Worm (Caenorhabditis elegans): ENCODE measurements around the gene F45F2.11.

The F45F2.11 gene

DNA sequence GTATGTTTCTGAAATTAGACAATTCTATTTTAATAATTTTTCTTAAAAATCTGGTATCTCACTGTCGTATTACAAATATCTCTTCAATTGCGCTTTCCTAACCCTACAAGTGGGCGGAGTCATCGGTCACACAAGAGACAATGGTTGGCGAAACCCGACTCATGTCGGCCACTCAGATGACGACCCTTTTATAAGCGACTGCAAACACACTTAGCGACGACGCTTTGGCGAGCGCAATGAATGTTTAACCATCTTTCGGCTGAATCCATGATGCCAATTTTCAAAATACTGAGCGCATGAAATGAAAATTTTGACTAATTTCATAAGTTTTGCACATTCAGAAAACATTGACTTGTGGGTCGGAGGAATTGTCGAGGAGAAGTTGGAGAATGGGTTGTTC lies 20.3 kb downstream of the F45F2.11 start:
- TF ChIP-seq ztf-4 (tag; optimal IDR thresholded peaks at IDR 0.05) (peak; percentile 90), lin-39 (tag; optimal IDR thresholded peaks at IDR 0.05) (peak; percentile 26), nhr-237 (tag; optimal IDR thresholded peaks at IDR 0.05) (no peak), skn-1 (tag; optimal IDR thresholded peaks at IDR 0.05) (peak; percentile 45), ceh-16 (tag; optimal IDR thresholded peaks at IDR 0.05) (peak; percentile 53), daf-12 (tag; optimal IDR thresholded peaks at IDR 0.05) (no peak), ZK546.5 (tag; optimal IDR thresholded peaks at IDR 0.05) (peak; percentile 30), snpc-4 (tag; optimal IDR thresholded peaks at IDR 0.05) (peak; percentile 100), fkh-2 (tag; optimal IDR thresholded peaks at IDR 0.05) (no peak), fos-1 (tag; optimal IDR thresholded peaks at IDR 0.05) (no peak), aly-2 (tag; optimal IDR thresholded peaks at IDR 0.05) (peak; percentile 89), nhr-11 (tag; optimal IDR thresholded peaks at IDR 0.05) (no peak), nhr-76 (tag; optimal IDR thresholded peaks at IDR 0.05) (peak; percentile 41), pha-4 (tag; optimal IDR thresholded peaks at IDR 0.05) (no peak), R02D3.7 (tag; optimal IDR thresholded peaks at IDR 0.05) (peak; percentile 81), tbx-2 (tag; optimal IDR thresholded peaks at IDR 0.05) (peak; percentile 96), eor-1 (tag; optimal IDR thresholded peaks at IDR 0.05) (peak in 1 of 2 experiments; percentile 17), nhr-43 (tag; optimal IDR thresholded peaks at IDR 0.05; ENCODE audit: poor library complexity, severe bottlenecking) (peak; percentile 98), ceh-9 (tag; optimal IDR thresholded peaks at IDR 0.05) (peak; percentile 71), nhr-23 (tag; optimal IDR thresholded peaks at IDR 0.05) (no peak), lsy-12 (tag; optimal IDR thresholded peaks at IDR 0.05) (peak; percentile 95), nhr-77 (tag; optimal IDR thresholded peaks at IDR 0.05) (peak; percentile 88), ztf-11 (tag; optimal IDR thresholded peaks at IDR 0.05) (peak; percentile 20), mml-1 (tag; optimal IDR thresholded peaks at IDR 0.05) (peak; percentile 56), unc-39 (tag; optimal IDR thresholded peaks at IDR 0.05) (peak; percentile 55), ceh-28 (tag; optimal IDR thresholded peaks at IDR 0.05) (peak; percentile 48), zag-1 (tag; optimal IDR thresholded peaks at IDR 0.05) (peak; percentile 68), unc-62 (GFP tag; optimal IDR thresholded peaks at IDR 0.05) (peak; percentile 90), lin-15B (tag; optimal IDR thresholded peaks at IDR 0.05) (peak; percentile 7), fkh-10 (GFP tag; optimal IDR thresholded peaks at IDR 0.05) (no peak), jun-1 (tag; optimal IDR thresholded peaks at IDR 0.05) (peak; percentile 43), elt-1 (tag; optimal IDR thresholded peaks at IDR 0.05) (no peak), egl-27 (tag; optimal IDR thresholded peaks at IDR 0.05) (peak; percentile 72), elt-2 (tag; optimal IDR thresholded peaks at IDR 0.05) (peak; percentile 70), pqm-1 (tag; optimal IDR thresholded peaks at IDR 0.05) (peak; percentile 15), egl-5 (tag; optimal IDR thresholded peaks at IDR 0.05) (peak; percentile 64), nhr-25 (tag; optimal IDR thresholded peaks at IDR 0.05) (peak; percentile 68), mdl-1 (tag; optimal IDR thresholded peaks at IDR 0.05) (no peak), ceh-82 (tag; optimal IDR thresholded peaks at IDR 0.05) (peak; percentile 91), nfya-1 (tag; optimal IDR thresholded peaks at IDR 0.05; ENCODE audit: insufficient read depth) (peak; percentile 76), ama-1 (optimal IDR thresholded peaks at IDR 0.05) (peak; percentile 51), elt-3 (tag; optimal IDR thresholded peaks at IDR 0.05) (peak in 2 of 3 experiments; percentile 68 to 86), nhr-67 (tag; optimal IDR thresholded peaks at IDR 0.05) (peak; percentile 57), nhr-12 (tag; optimal IDR thresholded peaks at IDR 0.05) (no peak), hmg-11 (tag; optimal IDR thresholded peaks at IDR 0.05) (peak; percentile 99), sea-2 (GFP tag; optimal IDR thresholded peaks at IDR 0.05) (peak; percentile 83), nhr-28 (tag; optimal IDR thresholded peaks at IDR 0.05) (peak; percentile 44)

DNA sequence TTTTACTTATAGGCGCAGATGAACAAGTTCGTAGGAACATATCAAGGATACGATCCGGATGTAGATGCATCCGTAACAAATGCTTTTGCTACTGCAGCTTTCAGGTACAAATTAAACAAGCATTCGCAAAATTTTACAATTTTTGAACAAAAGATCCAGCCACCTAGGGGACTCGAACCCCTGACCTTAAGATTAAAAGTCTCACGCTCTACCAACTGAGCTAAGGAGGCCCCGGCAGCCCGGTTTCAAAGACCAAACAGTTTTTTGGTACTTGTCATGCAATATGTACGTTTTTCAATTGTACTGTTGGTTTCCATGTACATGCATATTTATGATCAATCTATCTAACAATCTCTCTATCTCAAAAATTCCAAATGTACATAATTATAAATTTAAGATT lies 21.3 kb downstream of the F45F2.11 start:
- TF ChIP-seq nhr-67 (tag; optimal IDR thresholded peaks at IDR 0.05) (no peak), ceh-28 (tag; optimal IDR thresholded peaks at IDR 0.05) (no peak), nhr-237 (tag; optimal IDR thresholded peaks at IDR 0.05) (no peak), nhr-25 (tag; optimal IDR thresholded peaks at IDR 0.05) (no peak), nhr-23 (tag; optimal IDR thresholded peaks at IDR 0.05) (no peak), nfya-1 (tag; optimal IDR thresholded peaks at IDR 0.05; ENCODE audit: insufficient read depth) (no peak)
